Worm (Caenorhabditis elegans) whole organism, L3 larva: ENCODE results near the gene hsp-12.6.

Source experiments
- R02D3.7 ChIP-seq: fragments of 150-350 bp; optimal IDR thresholded peaks from 2 replicates; lab custom pipeline; 2014; ENCODE audit warnings: missing biosample characterization, missing genetic modification characterization
- ZK546.5 ChIP-seq: sonication (generic microtip); optimal IDR thresholded peaks from 2 replicates; lab custom pipeline; 2017; ENCODE audit warnings: missing biosample characterization, missing genetic modification characterization
- aly-2 ChIP-seq: fragments of 150-350 bp; optimal IDR thresholded peaks from 2 replicates; lab custom pipeline; 2014; ENCODE audit warnings: missing biosample characterization, missing genetic modification characterization
- ama-1 ChIP-seq: fragments of 150-350 bp; optimal IDR thresholded peaks from 2 replicates; lab custom pipeline; 2018
- ceh-16 ChIP-seq: sonication (generic microtip); optimal IDR thresholded peaks from 2 replicates; lab custom pipeline; 2017; ENCODE audit warnings: missing biosample characterization, missing genetic modification characterization
- ceh-28 ChIP-seq: fragments of 150-350 bp; optimal IDR thresholded peaks from 2 replicates; lab custom pipeline; 2014; ENCODE audit warnings: missing biosample characterization, missing genetic modification reagents, missing genetic modification characterization
- ceh-82 ChIP-seq: fragments of 150-350 bp; optimal IDR thresholded peaks from 2 replicates; lab custom pipeline; 2014; ENCODE audit warnings: missing biosample characterization, missing genetic modification characterization
- ceh-9 ChIP-seq: sonication (generic microtip); optimal IDR thresholded peaks from 2 replicates; lab custom pipeline; 2018; ENCODE audit warnings: missing biosample characterization, missing genetic modification characterization
- daf-12 ChIP-seq: fragments of 150-350 bp; optimal IDR thresholded peaks from 2 replicates; lab custom pipeline; 2014; ENCODE audit warnings: missing biosample characterization, missing genetic modification reagents, missing genetic modification characterization
- egl-27 ChIP-seq: sonication (generic microtip); optimal IDR thresholded peaks from 4 replicates; lab custom pipeline; 2017; ENCODE audit warnings: missing biosample characterization, missing genetic modification reagents, missing genetic modification characterization
- egl-5 ChIP-seq: fragments of 150-350 bp; optimal IDR thresholded peaks from 2 replicates; lab custom pipeline; 2017; ENCODE audit warnings: missing biosample characterization, missing genetic modification reagents, missing genetic modification characterization, inconsistent platforms
- elt-1 ChIP-seq: fragments of 150-350 bp; optimal IDR thresholded peaks from 2 replicates; lab custom pipeline; 2014; ENCODE audit warnings: missing biosample characterization, missing genetic modification characterization
- elt-2 ChIP-seq: sonication (generic microtip); optimal IDR thresholded peaks from 2 replicates; lab custom pipeline; 2016; ENCODE audit warnings: missing genetic modification reagents, mild to moderate bottlenecking, missing genetic modification characterization, missing compliant biosample characterization
- elt-3 ChIP-seq, 3 experiments: fragments of 150-350 bp in 1 of 3; sonication (generic microtip) in 2 of 3; optimal IDR thresholded peaks; 2 replicates in 2 of 3; 4 replicates in 1 of 3; lab custom pipeline; 2014 to 2017; ENCODE audit warnings: missing biosample characterization in 3 of 3, missing genetic modification characterization in 3 of 3
- eor-1 ChIP-seq, 2 experiments: fragments of 150-350 bp; optimal IDR thresholded peaks; 2 replicates each; lab custom pipeline; 2014 to 2018; ENCODE audit warnings: missing biosample characterization in 2 of 2, missing genetic modification characterization in 2 of 2
- fkh-10 ChIP-seq: sonication (generic microtip); optimal IDR thresholded peaks from 2 replicates; lab custom pipeline; 2017; ENCODE audit warnings: missing biosample characterization, missing genetic modification reagents, missing genetic modification characterization
- fkh-2 ChIP-seq: fragments of 150-350 bp; optimal IDR thresholded peaks from 2 replicates; lab custom pipeline; 2014; ENCODE audit warnings: missing biosample characterization, missing genetic modification reagents, missing genetic modification characterization
- fos-1 ChIP-seq: fragments of 150-350 bp; optimal IDR thresholded peaks from 2 replicates; lab custom pipeline; 2014; ENCODE audit warnings: missing biosample characterization, missing genetic modification characterization
- hmg-11 ChIP-seq: sonication (generic microtip); optimal IDR thresholded peaks from 2 replicates; lab custom pipeline; 2016; ENCODE audit warnings: missing genetic modification characterization, missing compliant biosample characterization
- jun-1 ChIP-seq: fragments of 150-350 bp; optimal IDR thresholded peaks from 2 replicates; lab custom pipeline; 2014; ENCODE audit warnings: missing biosample characterization, missing genetic modification reagents, missing genetic modification characterization
- lin-15B ChIP-seq: fragments of 150-350 bp; optimal IDR thresholded peaks from 2 replicates; lab custom pipeline; 2014; ENCODE audit warnings: missing biosample characterization, missing genetic modification characterization
- lin-39 ChIP-seq: fragments of 150-350 bp; optimal IDR thresholded peaks from 2 replicates; lab custom pipeline; 2018; ENCODE audit warnings: missing biosample characterization, missing genetic modification reagents, missing genetic modification characterization
- lsy-12 ChIP-seq: sonication (generic microtip); optimal IDR thresholded peaks from 2 replicates; lab custom pipeline; 2016; ENCODE audit warnings: mild to moderate bottlenecking, missing genetic modification characterization, missing compliant biosample characterization
- mdl-1 ChIP-seq: fragments of 150-350 bp; optimal IDR thresholded peaks from 2 replicates; lab custom pipeline; 2014; ENCODE audit warnings: missing biosample characterization, missing genetic modification characterization
- mml-1 ChIP-seq: fragments of 150-350 bp; sonication (generic microtip); optimal IDR thresholded peaks from 3 replicates; lab custom pipeline; 2014; ENCODE audit warnings: missing biosample characterization, missing genetic modification characterization
- nfya-1 ChIP-seq: sonication (generic microtip); optimal IDR thresholded peaks from 2 replicates; lab custom pipeline; 2017; ENCODE audit warnings: missing genetic modification characterization, mild to moderate bottlenecking, missing compliant biosample characterization, antibody characterized with exemption, moderate library complexity; ENCODE audit not compliant: insufficient read depth
- nhr-11 ChIP-seq: fragments of 150-350 bp; optimal IDR thresholded peaks from 2 replicates; lab custom pipeline; 2014; ENCODE audit warnings: missing biosample characterization, missing genetic modification characterization
- nhr-12 ChIP-seq: fragments of 150-350 bp; optimal IDR thresholded peaks from 2 replicates; lab custom pipeline; 2014; ENCODE audit warnings: missing biosample characterization, missing genetic modification characterization
- nhr-23 ChIP-seq: fragments of 150-350 bp; optimal IDR thresholded peaks from 2 replicates; lab custom pipeline; 2014; ENCODE audit warnings: missing biosample characterization, missing genetic modification reagents, missing genetic modification characterization
- nhr-237 ChIP-seq: fragments of 150-350 bp; optimal IDR thresholded peaks from 2 replicates; lab custom pipeline; 2014; ENCODE audit warnings: missing biosample characterization, missing genetic modification characterization
- nhr-25 ChIP-seq: sonication (generic microtip); optimal IDR thresholded peaks from 2 replicates; lab custom pipeline; 2017; ENCODE audit warnings: missing biosample characterization, missing genetic modification characterization
- nhr-28 ChIP-seq: fragments of 150-350 bp; optimal IDR thresholded peaks from 2 replicates; lab custom pipeline; 2014; ENCODE audit warnings: missing biosample characterization, missing genetic modification characterization
- nhr-43 ChIP-seq: sonication (generic microtip); optimal IDR thresholded peaks from 2 replicates; lab custom pipeline; 2016; ENCODE audit warnings: mild to moderate bottlenecking, missing genetic modification characterization, missing compliant biosample characterization; ENCODE audit not compliant: poor library complexity, severe bottlenecking
- nhr-67 ChIP-seq: fragments of 150-350 bp; optimal IDR thresholded peaks from 2 replicates; lab custom pipeline; 2014; ENCODE audit warnings: missing biosample characterization, missing genetic modification characterization
- nhr-76 ChIP-seq: fragments of 150-350 bp; sonication (generic microtip); optimal IDR thresholded peaks from 5 replicates; lab custom pipeline; 2014; ENCODE audit warnings: missing biosample characterization, missing genetic modification characterization
- nhr-77 ChIP-seq: fragments of 150-350 bp; optimal IDR thresholded peaks from 2 replicates; lab custom pipeline; 2014; ENCODE audit warnings: missing biosample characterization, missing genetic modification characterization
- pha-4 ChIP-seq: fragments of 150-350 bp; optimal IDR thresholded peaks from 2 replicates; lab custom pipeline; 2014; ENCODE audit warnings: missing biosample characterization, missing genetic modification reagents, missing genetic modification characterization
- pqm-1 ChIP-seq: fragments of 150-350 bp; optimal IDR thresholded peaks from 2 replicates; lab custom pipeline; 2017; ENCODE audit warnings: missing biosample characterization, missing genetic modification characterization, inconsistent platforms
- sea-2 ChIP-seq: fragments of 150-350 bp; sonication (generic microtip); optimal IDR thresholded peaks from 4 replicates; lab custom pipeline; 2014; ENCODE audit warnings: missing biosample characterization, missing genetic modification reagents, missing genetic modification characterization
- skn-1 ChIP-seq: fragments of 150-350 bp; optimal IDR thresholded peaks from 2 replicates; lab custom pipeline; 2014; ENCODE audit warnings: missing biosample characterization, missing genetic modification characterization
- snpc-4 ChIP-seq: fragments of 150-350 bp; optimal IDR thresholded peaks from 2 replicates; lab custom pipeline; 2014; ENCODE audit warnings: missing biosample characterization, missing genetic modification characterization
- tbx-2 ChIP-seq: sonication (generic microtip); optimal IDR thresholded peaks from 2 replicates; lab custom pipeline; 2016; ENCODE audit warnings: mild to moderate bottlenecking, missing genetic modification characterization, missing compliant biosample characterization
- unc-39 ChIP-seq: sonication (generic microtip); optimal IDR thresholded peaks from 4 replicates; lab custom pipeline; 2017; ENCODE audit warnings: missing biosample characterization, missing genetic modification characterization
- unc-62 ChIP-seq: fragments of 150-350 bp; sonication (generic microtip); optimal IDR thresholded peaks from 4 replicates; lab custom pipeline; 2014; ENCODE audit warnings: missing biosample characterization, missing genetic modification reagents, missing genetic modification characterization
- zag-1 ChIP-seq: fragments of 150-350 bp; optimal IDR thresholded peaks from 2 replicates; lab custom pipeline; 2014; ENCODE audit warnings: missing biosample characterization, missing genetic modification characterization
- ztf-11 ChIP-seq: fragments of 150-350 bp; optimal IDR thresholded peaks from 2 replicates; lab custom pipeline; 2014; ENCODE audit warnings: missing biosample characterization, missing genetic modification characterization
- ztf-4 ChIP-seq: fragments of 150-350 bp; optimal IDR thresholded peaks from 2 replicates; lab custom pipeline; 2014; ENCODE audit warnings: missing biosample characterization, missing genetic modification characterization

hsp-12.6 gene

DNA sequence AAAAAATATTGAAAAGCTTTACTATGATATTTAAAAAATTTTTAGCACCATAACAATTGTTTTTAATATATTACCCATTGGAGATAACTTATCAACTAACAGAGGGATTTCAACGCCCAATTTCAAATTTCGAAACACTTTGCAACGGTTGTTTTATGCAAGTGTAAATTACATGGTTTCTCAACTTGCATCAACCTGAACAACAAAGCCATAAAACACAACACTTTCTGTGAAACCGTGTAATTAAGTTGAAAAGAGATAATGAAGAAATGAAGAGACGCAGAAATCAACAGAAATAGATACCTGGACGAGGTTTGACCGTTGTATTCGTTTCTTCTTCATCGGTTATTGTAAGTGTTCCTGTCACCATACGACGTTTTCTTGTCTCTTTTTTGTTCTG lies 3.3 kb upstream of the hsp-12.6 start, which contains the start of gene cpin-1:
Gene cpin-1, plus strand, starts transcription at position 301 of the 400 bp plus-strand sequence.
- TF ChIP-seq nhr-25 (peak; percentile 3), nhr-43 (tag; lab: Kevin White, UChicago) (no peak)
- TF ChIP-seq, all 47 proteins: peak for 1

DNA sequence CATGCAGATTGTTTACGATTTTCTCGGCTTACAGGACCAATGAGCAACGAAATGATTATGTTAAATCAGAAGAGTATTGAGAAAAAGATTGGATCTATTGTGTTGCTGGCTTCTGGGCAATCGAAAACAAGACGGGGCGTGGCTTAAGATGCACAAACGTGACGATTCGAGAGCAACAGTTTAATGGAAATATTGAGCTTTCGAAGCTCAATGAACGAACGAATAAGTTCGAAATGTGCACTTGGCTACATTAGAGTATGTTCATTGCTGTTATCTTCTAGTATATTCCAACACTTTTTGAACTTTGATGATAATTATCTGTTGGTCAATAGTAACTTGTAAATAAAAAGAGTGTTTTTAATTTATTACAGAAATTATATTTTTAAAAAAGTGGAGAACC lies 1.6 kb downstream of the hsp-12.6 start, which contains the start of gene hsp-12.3:
Gene hsp-12.3, minus strand, starts transcription at position 101 of the 400 bp plus-strand sequence.
- TF ChIP-seq elt-2 (tag; lab: Kevin White, UChicago) (no peak), egl-5 (tag; lab: Kevin White, UChicago) (no peak), jun-1 (tag; lab: Kevin White, UChicago) (no peak), nhr-11 (no peak), nhr-25 (no peak), unc-39 (tag; lab: Kevin White, UChicago) (no peak), nhr-28 (tag; lab: Kevin White, UChicago) (no peak), mml-1 (tag; lab: Kevin White, UChicago) (no peak), fkh-2 (tag; lab: Kevin White, UChicago) (no peak), lin-15B (no peak)

DNA sequence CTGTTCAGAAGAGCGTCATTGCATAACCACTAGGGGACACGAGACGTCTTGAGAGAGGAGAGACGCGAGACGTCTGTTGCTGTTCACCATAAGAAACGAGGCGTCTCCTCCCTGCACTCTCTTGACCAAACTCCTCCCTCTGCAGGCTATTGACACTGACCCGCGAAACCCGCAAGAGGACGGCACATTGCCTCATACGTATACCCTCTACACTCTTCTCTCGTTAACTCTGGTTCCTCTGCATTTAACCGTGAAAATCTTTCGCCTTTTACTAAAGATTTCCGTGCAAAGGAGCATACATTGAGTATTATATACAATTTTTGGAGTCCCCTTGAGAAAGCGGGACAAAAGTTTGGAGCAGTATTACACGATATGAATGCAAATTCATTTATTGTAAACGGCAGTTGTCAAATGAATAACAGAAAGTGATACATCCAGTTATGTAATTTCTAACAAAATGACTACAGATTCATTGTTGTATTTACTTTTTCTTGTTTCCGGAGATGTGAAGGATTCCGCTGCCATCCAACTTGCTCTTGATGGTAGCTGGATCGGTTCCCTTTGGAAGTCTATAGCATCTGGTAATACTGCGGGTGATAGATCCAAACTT lies 2.5 kb downstream of the hsp-12.6 start:
- TF ChIP-seq lin-15B: peak; percentile 88
- peak; percentile 93 for TF ChIP-seq pqm-1
- TF ChIP-seq egl-5 (tag; lab: Kevin White, UChicago): peak; percentile 65
- no peak for TF ChIP-seq ztf-11 (tag; lab: Kevin White, UChicago)
- peak; percentile 91 for TF ChIP-seq lsy-12 (tag; lab: Kevin White, UChicago)
- TF ChIP-seq elt-1: peak; percentile 52
- no peak for TF ChIP-seq eor-1 (tag; optimal IDR thresholded peaks at IDR 0.05; lab: Kevin White, UChicago)
- TF ChIP-seq skn-1 (tag; lab: Kevin White, UChicago): peak; percentile 54
- peak; percentile 93 for TF ChIP-seq lin-39 (tag; lab: Kevin White, UChicago)
- TF ChIP-seq fkh-10 (GFP tag; lab: Kevin White, UChicago): peak; percentile 46
- peak; percentile 97 for TF ChIP-seq nhr-25
- TF ChIP-seq pha-4 (tag; lab: Kevin White, UChicago): peak; percentile 98
- TF ChIP-seq ceh-82 (tag; lab: Kevin White, UChicago): peak; percentile 81
- peak; percentile 98 for TF ChIP-seq ama-1 (lab: Kevin White, UChicago)
- peak; percentile 83 for TF ChIP-seq elt-2 (tag; lab: Kevin White, UChicago)
- peak; percentile 2 for TF ChIP-seq nhr-28 (tag; lab: Kevin White, UChicago)
- TF ChIP-seq fkh-2 (tag; lab: Kevin White, UChicago): peak; percentile 66
- peak; percentile 100 for TF ChIP-seq snpc-4 (tag; lab: Kevin White, UChicago)
- peak; percentile 84 for TF ChIP-seq nhr-77 (tag; lab: Kevin White, UChicago)
- peak; percentile 52 for TF ChIP-seq ceh-16
- TF ChIP-seq ceh-9 (tag; lab: Kevin White, UChicago): no peak
- peak; percentile 86 for TF ChIP-seq nhr-76 (tag; lab: Kevin White, UChicago)
- TF ChIP-seq jun-1 (tag; lab: Kevin White, UChicago): peak; percentile 91
- TF ChIP-seq daf-12 (tag; lab: Kevin White, UChicago): no peak
- TF ChIP-seq unc-62 (GFP tag; lab: Kevin White, UChicago): peak; percentile 45
- TF ChIP-seq egl-27 (tag; lab: Kevin White, UChicago): peak; percentile 82
- no peak for TF ChIP-seq nhr-12 (tag; lab: Kevin White, UChicago)
- TF ChIP-seq sea-2 (GFP tag; lab: Kevin White, UChicago): no peak
- peak; percentile 80 for TF ChIP-seq ztf-4 (tag; lab: Kevin White, UChicago)
- TF ChIP-seq mdl-1 (tag; lab: Kevin White, UChicago): peak; percentile 63
- peak; percentile 94 for TF ChIP-seq nfya-1 (tag; lab: Kevin White, UChicago)
- TF ChIP-seq R02D3.7 (tag; lab: Kevin White, UChicago): peak; percentile 76
- no peak for TF ChIP-seq nhr-67
- no peak for TF ChIP-seq mml-1 (tag; lab: Kevin White, UChicago)
- no peak for TF ChIP-seq ZK546.5
- no peak for TF ChIP-seq zag-1 (tag; lab: Kevin White, UChicago)
- peak; percentile 91 for TF ChIP-seq nhr-23 (tag; lab: Kevin White, UChicago)
- TF ChIP-seq ceh-28: peak; percentile 83
- TF ChIP-seq hmg-11: peak; percentile 95
- TF ChIP-seq nhr-43 (tag; lab: Kevin White, UChicago): peak; percentile 89
- peak; percentile 9 for TF ChIP-seq nhr-11
- TF ChIP-seq tbx-2 (tag; lab: Kevin White, UChicago): peak; percentile 78
- TF ChIP-seq fos-1: peak; percentile 83
- no peak for TF ChIP-seq nhr-237
- TF ChIP-seq unc-39 (tag; lab: Kevin White, UChicago): no peak
- TF ChIP-seq elt-3 (tag; optimal IDR thresholded peaks at IDR 0.05; lab: Kevin White, UChicago): peak in 2 of 3 experiments; percentile 6 to 64
- TF ChIP-seq aly-2 (tag; lab: Kevin White, UChicago): peak; percentile 68
